Worm (Caenorhabditis elegans): ENCODE data around the gene srd-26.

The srd-26 gene

ce11 chrV:14141846-14142245 lies 21.0 kb downstream of the srd-26 start:
- TF ChIP-seq ama-1 (optimal IDR thresholded peaks at IDR 0.05) (no peak), ama-1 (GFP tag; optimal IDR thresholded peaks at IDR 0.05) (no peak), B0336.3 (GFP tag; IDR thresholded peaks at IDR 0.05) (no peak), sptf-2 (GFP tag; optimal IDR thresholded peaks at IDR 0.05) (no peak), athp-1 (tag; optimal IDR thresholded peaks at IDR 0.05) (no peak), nhr-120 (GFP tag; IDR thresholded peaks at IDR 0.05) (no peak), lin-26 (GFP tag; IDR thresholded peaks at IDR 0.05) (no peak), chd-7 (tag; optimal IDR thresholded peaks at IDR 0.05) (no peak), aptf-2 (GFP tag; conservative IDR thresholded peaks at IDR 0.05) (no peak), madf-6 (GFP tag; IDR thresholded peaks at IDR 0.05) (no peak), ztf-3 (GFP tag; optimal IDR thresholded peaks at IDR 0.05) (no peak), zim-3 (tag; optimal IDR thresholded peaks at IDR 0.05) (no peak), ztf-22 (GFP tag; optimal IDR thresholded peaks at IDR 0.05) (no peak), bed-2 (GFP tag; IDR thresholded peaks at IDR 0.05) (no peak), attf-6 (GFP tag; IDR thresholded peaks at IDR 0.05) (no peak)

ce11 chrV:14140733-14141132 lies 22.1 kb downstream of the srd-26 start:
- no peak for TF ChIP-seq cebp-1 (GFP tag; IDR thresholded peaks at IDR 0.05)
- TF ChIP-seq cebp-1 (tag; optimal IDR thresholded peaks at IDR 0.05), result peak; percentile 47
- TF ChIP-seq C17E4.6 (GFP tag; IDR thresholded peaks at IDR 0.05), result no peak
- no peak for TF ChIP-seq madf-10 (tag; optimal IDR thresholded peaks at IDR 0.05)
- TF ChIP-seq ztf-28 (GFP tag; IDR thresholded peaks at IDR 0.05), result no peak
- TF ChIP-seq sea-2 (GFP tag; IDR thresholded peaks at IDR 0.05), result no peak

- no peak for TF ChIP-seq ceh-40 (GFP tag; IDR thresholded peaks at IDR 0.05)
- TF ChIP-seq ztf-6 (GFP tag; IDR thresholded peaks at IDR 0.05), result no peak
- TF ChIP-seq cebp-1 (GFP tag; IDR thresholded peaks at IDR 0.05), result no peak
- no peak for TF ChIP-seq cebp-1 (tag; optimal IDR thresholded peaks at IDR 0.05)
- TF ChIP-seq die-1 (tag; optimal IDR thresholded peaks at IDR 0.05), result no peak
- TF ChIP-seq egl-44 (GFP tag; IDR thresholded peaks at IDR 0.05), result no peak
- no peak for TF ChIP-seq hlh-12 (tag; optimal IDR thresholded peaks at IDR 0.05)
- TF ChIP-seq Y53G8AR.9 (GFP tag; conservative IDR thresholded peaks at IDR 0.05), result no peak
- TF ChIP-seq ets-4 (GFP tag; optimal IDR thresholded peaks at IDR 0.05), result no peak
- TF ChIP-seq him-1 (tag; optimal IDR thresholded peaks at IDR 0.05), result no peak
- no peak for TF ChIP-seq nhr-90 (tag; optimal IDR thresholded peaks at IDR 0.05)
- no peak for TF ChIP-seq F39B2.1 (GFP tag; IDR thresholded peaks at IDR 0.05)
- no peak for TF ChIP-seq madf-6 (GFP tag; IDR thresholded peaks at IDR 0.05)
- TF ChIP-seq tbx-9 (tag; optimal IDR thresholded peaks at IDR 0.05; ENCODE audit: borderline replicate concordance), result no peak
- no peak for TF ChIP-seq nhr-179 (tag; optimal IDR thresholded peaks at IDR 0.05)
- no peak for TF ChIP-seq nfyb-1 (GFP tag; IDR thresholded peaks at IDR 0.05)
Observed at ce11 chrV:14139252-14140100, 23.3 kb downstream of the srd-26 start.

- TF ChIP-seq egrh-3 (GFP tag; IDR thresholded peaks at IDR 0.05) (peak; percentile 17; the same call in 1 of the 2 replicates), lin-26 (GFP tag; IDR thresholded peaks at IDR 0.05) (peak; percentile 27; the same call in 1 of the 2 replicates)
Observed at ce11 chrV:14137766-14138165, 25.0 kb downstream of the srd-26 start, which contains the start of gene AH10.4. TSS of gene AH10.4 (minus strand) at chrV:14137866.

All from whole organism, young adult.